Worm (Caenorhabditis elegans) whole organism, dauer: ENCODE results near the gene ZK154.6.

Experiments used
- unc-62 ChIP-seq: sonication (generic microtip); optimal IDR thresholded peaks from 2 replicates; lab custom pipeline; 2017; ENCODE audit warnings: missing biosample characterization, missing genetic modification reagents, missing genetic modification characterization

Gene ZK154.6

DNA sequence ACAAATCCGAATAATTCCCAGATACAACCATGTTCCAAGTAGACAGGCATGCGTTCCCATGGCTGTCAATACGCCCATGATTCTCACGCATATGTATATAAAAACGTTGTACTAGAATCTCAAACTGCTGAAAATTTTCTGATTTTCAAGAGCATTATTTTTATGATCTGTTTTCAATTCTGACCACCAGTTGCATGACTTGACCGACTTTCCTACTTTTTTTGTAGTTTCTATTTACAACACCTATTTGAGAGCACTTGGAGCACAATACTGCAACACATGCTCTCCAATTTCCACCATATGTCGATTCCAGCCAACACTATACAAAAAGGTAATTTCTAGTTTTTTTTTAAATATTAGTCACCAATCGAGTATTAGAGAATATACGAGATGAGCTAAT lies 49.4 kb downstream of the ZK154.6 start, which contains the start of gene ref-2:
Gene ref-2, plus strand, starts transcription at position 301 of the 400 bp plus-strand sequence.
- TF ChIP-seq unc-62 (GFP tag; lab: Kevin White, UChicago): no peak
